Fruit fly (Drosophila melanogaster): ENCODE results near the gene CG42655.

The CG42655 gene

DNA sequence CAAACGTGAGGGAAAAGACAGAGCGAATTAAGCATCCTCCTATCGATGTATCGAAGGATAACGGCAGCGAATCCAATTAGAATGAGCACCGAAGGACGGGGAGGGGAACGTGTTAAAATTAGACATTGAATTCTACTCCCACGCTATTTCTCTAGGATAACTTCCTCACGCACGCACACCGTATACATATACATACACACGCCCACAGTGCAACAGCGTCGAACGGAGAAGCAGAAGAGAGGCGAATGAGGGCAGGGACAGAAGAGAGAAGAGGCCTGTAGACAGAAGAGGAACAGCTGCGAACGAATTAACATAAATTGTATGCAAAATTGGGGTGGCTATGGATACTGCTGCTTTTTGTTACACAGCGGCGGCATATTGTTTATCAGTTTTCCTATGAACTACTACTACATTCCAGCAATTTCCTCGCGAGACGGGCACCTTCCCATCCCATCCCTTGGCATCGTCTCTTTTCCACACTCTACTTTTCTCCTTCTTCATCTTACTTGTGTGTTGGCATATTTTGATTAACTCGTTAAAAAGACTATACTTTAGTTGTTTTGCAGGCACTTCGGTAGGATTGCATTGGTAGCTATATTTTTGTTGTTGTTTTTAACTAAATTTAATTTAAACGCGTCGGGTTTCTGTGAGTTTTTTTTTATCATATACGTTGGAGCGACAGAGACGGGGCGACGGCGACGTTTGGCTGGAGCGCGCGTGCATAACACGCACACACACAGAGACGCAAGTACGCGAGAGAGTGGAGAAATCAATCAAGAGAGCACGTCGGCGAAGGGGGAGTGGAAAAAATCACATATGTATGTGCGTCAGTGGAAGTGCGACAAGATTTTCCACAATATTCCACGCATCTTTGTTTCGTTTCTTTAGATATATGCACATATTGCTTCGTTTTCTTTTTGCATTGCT is 45.0 kb downstream of the CG42655 start (continued):
- no peak for TF ChIP-seq ems (GFP tag; optimal IDR thresholded peaks at IDR 0.05)
- TF ChIP-seq jigr1 (GFP tag; IDR thresholded peaks at IDR 0.05), result no peak
- TF ChIP-seq exex (tag; optimal IDR thresholded peaks at IDR 0.05), result peak; percentile 5
- TF ChIP-seq ci (GFP tag; IDR thresholded peaks at IDR 0.05), result peak; percentile 35; the same call in 2 of the 3 replicates
- peak; percentile 16 for TF ChIP-seq cwo (GFP tag; optimal IDR thresholded peaks at IDR 0.05)
- TF ChIP-seq CG7786 (GFP tag; optimal IDR thresholded peaks at IDR 0.05), result no peak
- no peak for TF ChIP-seq CG14441 (GFP tag; IDR thresholded peaks at IDR 0.05)
- no peak for TF ChIP-seq Hr39 (optimal IDR thresholded peaks at IDR 0.05)
- TF ChIP-seq CG10654 (GFP tag; optimal IDR thresholded peaks at IDR 0.05), result no peak
- TF ChIP-seq TFAM (GFP tag; optimal IDR thresholded peaks at IDR 0.05), result no peak
- peak; percentile 91 for TF ChIP-seq sd (tag; optimal IDR thresholded peaks at IDR 0.05)
- no peak for TF ChIP-seq ewg (GFP tag; optimal IDR thresholded peaks at IDR 0.05)
- TF ChIP-seq nerfin-1 (tag; optimal IDR thresholded peaks at IDR 0.05), result peak; percentile 72
- TF ChIP-seq ind (GFP tag; optimal IDR thresholded peaks at IDR 0.05), result no peak
- no peak for TF ChIP-seq CG12942 (GFP tag; optimal IDR thresholded peaks at IDR 0.05)
- TF ChIP-seq sob (GFP tag; IDR thresholded peaks at IDR 0.05), result no peak
- no peak for TF ChIP-seq CG4282 (GFP tag; optimal IDR thresholded peaks at IDR 0.05)
- no peak for TF ChIP-seq Meics (GFP tag; optimal IDR thresholded peaks at IDR 0.05)
- no peak for TF ChIP-seq CG9797 (GFP tag; optimal IDR thresholded peaks at IDR 0.05)
- TF ChIP-seq Rfx (GFP tag; IDR thresholded peaks at IDR 0.05), result peak; percentile 17; the same call in 1 of the 2 replicates
- no peak for TF ChIP-seq CG7745 (tag; optimal IDR thresholded peaks at IDR 0.05)
- no peak for TF ChIP-seq gsb (GFP tag; IDR thresholded peaks at IDR 0.05)
- TF ChIP-seq Dfd (GFP tag; optimal IDR thresholded peaks at IDR 0.05), result no peak
- no peak for TF ChIP-seq dmrt99B (tag; optimal IDR thresholded peaks at IDR 0.05)
- TF ChIP-seq Dip3 (GFP tag; optimal IDR thresholded peaks at IDR 0.05), result no peak
- TF ChIP-seq CG17385 (GFP tag; optimal IDR thresholded peaks at IDR 0.05), result peak; percentile 14
- TF ChIP-seq Camta (GFP tag; optimal IDR thresholded peaks at IDR 0.05), result no peak
- TF ChIP-seq CG3838 (GFP tag; optimal IDR thresholded peaks at IDR 0.05), result no peak
- TF ChIP-seq CG17802 (tag; optimal IDR thresholded peaks at IDR 0.05), result no peak
- TF ChIP-seq CG4404 (GFP tag; IDR thresholded peaks at IDR 0.05), result no peak
- TF ChIP-seq CG4360 (GFP tag; IDR thresholded peaks at IDR 0.05), result no peak; the same call in 1 of the 2 replicates
- no peak for TF ChIP-seq HmgD (GFP tag; optimal IDR thresholded peaks at IDR 0.05)
- peak; percentile 38; the same call in 1 of the 2 replicates for TF ChIP-seq chm (GFP tag; IDR thresholded peaks at IDR 0.05)
- no peak for TF ChIP-seq btn (GFP tag; optimal IDR thresholded peaks at IDR 0.05)
- TF ChIP-seq Neu2 (GFP tag; optimal IDR thresholded peaks at IDR 0.05; ENCODE audit: borderline replicate concordance), result no peak
- peak; percentile 45; the same call in 1 of the 2 replicates for TF ChIP-seq CG32772 (GFP tag; IDR thresholded peaks at IDR 0.05)
- TF ChIP-seq ro (GFP tag; IDR thresholded peaks at IDR 0.05), result no peak
- no peak for TF ChIP-seq CG14860 (GFP tag; IDR thresholded peaks at IDR 0.05; ENCODE audit: partially characterized antibody)
- no peak for TF ChIP-seq CG10565 (GFP tag; optimal IDR thresholded peaks at IDR 0.05)
- no peak for TF ChIP-seq Nf-YB (GFP tag; optimal IDR thresholded peaks at IDR 0.05)
- TF ChIP-seq Fer3 (tag; optimal IDR thresholded peaks at IDR 0.05), result no peak
- TF ChIP-seq Dref (GFP tag; IDR thresholded peaks at IDR 0.05), result no peak
- TF ChIP-seq CG10267 (tag; optimal IDR thresholded peaks at IDR 0.05), result no peak
- TF ChIP-seq scrt (GFP tag; optimal IDR thresholded peaks at IDR 0.05), result peak; percentile 82
- TF ChIP-seq CG30020 (tag; optimal IDR thresholded peaks at IDR 0.05), result no peak
- no peak for TF ChIP-seq shn (GFP tag; optimal IDR thresholded peaks at IDR 0.05)
- TF ChIP-seq sqz (GFP tag; optimal IDR thresholded peaks at IDR 0.05), result peak; percentile 84
- no peak for TF ChIP-seq unc-4 (GFP tag; IDR thresholded peaks at IDR 0.05; ENCODE audit: partially characterized antibody)
- TF ChIP-seq tgo (GFP tag; IDR thresholded peaks at IDR 0.05), result no peak
- TF ChIP-seq ERR (GFP tag; optimal IDR thresholded peaks at IDR 0.05), result no peak
